Fruit fly (Drosophila melanogaster) whole organism, adult: Measurements from ENCODE around the gene CG4660.

Experiments used
- CG12768 ChIP-seq: fragments of 200-800 bp; sonication (Bioruptor generic); optimal IDR thresholded peaks from 2 replicates; lab custom pipeline; 2017; ENCODE audit warnings: missing biosample characterization, missing genetic modification characterization, mild to moderate bottlenecking, moderate library complexity, missing genetic modification reagents
- CG1620 ChIP-seq: fragments of 200-800 bp; sonication (Bioruptor generic); optimal IDR thresholded peaks from 2 replicates; lab custom pipeline; 2016; ENCODE audit warnings: missing biosample characterization, missing genetic modification characterization
- CG7101 ChIP-seq: fragments of 200-800 bp; sonication (Bioruptor generic); optimal IDR thresholded peaks from 2 replicates; lab custom pipeline; 2018; ENCODE audit warnings: missing biosample characterization, mild to moderate bottlenecking, missing genetic modification characterization, moderate library complexity
- Crg-1 ChIP-seq: fragments of 200-800 bp; sonication (Bioruptor generic); optimal IDR thresholded peaks from 2 replicates; lab custom pipeline; 2016; ENCODE audit warnings: missing biosample characterization, missing genetic modification characterization
- bab1 ChIP-seq: fragments of 200-800 bp; sonication (Bioruptor generic); optimal IDR thresholded peaks from 3 replicates; lab custom pipeline; 2019; ENCODE audit warnings: missing biosample characterization, mild to moderate bottlenecking, missing genetic modification characterization, moderate library complexity
- pad ChIP-seq: fragments of 200-800 bp; sonication (Bioruptor generic); optimal IDR thresholded peaks from 3 replicates; lab custom pipeline; 2017; ENCODE audit warnings: missing biosample characterization, missing genetic modification characterization, mild to moderate bottlenecking, moderate library complexity, missing genetic modification reagents
- toe ChIP-seq: fragments of 200-800 bp; sonication (Bioruptor generic); optimal IDR thresholded peaks from 2 replicates; lab custom pipeline; 2016; ENCODE audit warnings: missing biosample characterization, missing genetic modification characterization

dm6 chrX:6029015-6029414 is 52.2 kb downstream of the CG4660 start:
- no peak for TF ChIP-seq Crg-1 (GFP tag; lab: Kevin White, UChicago)
- TF ChIP-seq pad (GFP tag; lab: Kevin White, UChicago) = no peak
- no peak for TF ChIP-seq CG1620
- TF ChIP-seq CG7101 = no peak
- no peak for TF ChIP-seq toe (GFP tag; lab: Kevin White, UChicago)
- no peak for TF ChIP-seq bab1
- no peak for TF ChIP-seq CG12768
